Fruit fly (Drosophila melanogaster) whole organism, embryonic: ENCODE data around the gene Pex7.

Experiments
- CG10267 ChIP-seq: fragments of 200-800 bp; sonication (Bioruptor generic); optimal IDR thresholded peaks from 2 replicates; lab custom pipeline; 2018; ENCODE audit warnings: missing biosample characterization, mild to moderate bottlenecking, missing genetic modification characterization, moderate library complexity
- CG10543 ChIP-seq: fragments of 200-800 bp; sonication (Bioruptor generic); optimal IDR thresholded peaks from 3 replicates; lab custom pipeline; 2017; ENCODE audit warnings: missing biosample characterization, mild to moderate bottlenecking, missing genetic modification characterization, moderate library complexity
- CG10979 ChIP-seq: fragments of 200-800 bp; sonication (Bioruptor generic); optimal IDR thresholded peaks from 2 replicates; lab custom pipeline; 2018; ENCODE audit warnings: missing biosample characterization, mild to moderate bottlenecking, missing genetic modification characterization, moderate library complexity
- CG14014 ChIP-seq: fragments of 200-800 bp; sonication (Bioruptor generic); IDR thresholded peaks from 2 replicates; pipeline ENCODE4 v1.3.6; 2022; ENCODE audit warnings: missing biosample characterization, missing genetic modification characterization
- CG17328 ChIP-seq: fragments of 200-800 bp; sonication (Bioruptor generic); IDR thresholded peaks from 2 replicates; pipeline ENCODE4 v1.3.6; 2022; ENCODE audit warnings: missing biosample characterization, missing genetic modification characterization
- CG31365 ChIP-seq: fragments of 200-800 bp; sonication (Bioruptor generic); optimal IDR thresholded peaks from 2 replicates; lab custom pipeline; 2018; ENCODE audit warnings: missing biosample characterization, mild to moderate bottlenecking, missing genetic modification characterization
- CG5180 ChIP-seq: fragments of 200-800 bp; sonication (Bioruptor generic); optimal IDR thresholded peaks from 3 replicates; lab custom pipeline; 2017; ENCODE audit warnings: missing biosample characterization, missing genetic modification characterization, mild to moderate bottlenecking, moderate library complexity, missing genetic modification reagents
- CG5953 ChIP-seq: fragments of 200-800 bp; sonication (Bioruptor generic); IDR thresholded peaks from 2 replicates; pipeline ENCODE4 v1.3.6; 2022; ENCODE audit warnings: missing biosample characterization, missing genetic modification characterization
- CG7928 ChIP-seq: fragments of 200-800 bp; sonication (Bioruptor generic); optimal IDR thresholded peaks from 2 replicates; lab custom pipeline; 2017; ENCODE audit warnings: missing biosample characterization, mild to moderate bottlenecking, missing genetic modification characterization
- CG7987 ChIP-seq: fragments of 200-800 bp; sonication (Bioruptor generic); optimal IDR thresholded peaks from 2 replicates; lab custom pipeline; 2018; ENCODE audit warnings: missing biosample characterization, mild to moderate bottlenecking, missing genetic modification characterization, moderate library complexity
- CG9609 ChIP-seq: fragments of 200-800 bp; sonication (Bioruptor generic); optimal IDR thresholded peaks from 3 replicates; lab custom pipeline; 2016; ENCODE audit warnings: missing biosample characterization, missing genetic modification characterization
- Camta ChIP-seq: fragments of 200-800 bp; sonication (Bioruptor generic); optimal IDR thresholded peaks from 2 replicates; lab custom pipeline; 2016; ENCODE audit warnings: missing biosample characterization, missing genetic modification characterization
- D ChIP-seq, 2 experiments: fragments of 200-800 bp in 1 of 2; fragments of >200 bp in 1 of 2; sonication (Bioruptor generic) in 1 of 2; optimal IDR thresholded peaks; 2 replicates in 1 of 2; 3 replicates in 1 of 2; lab custom pipeline; 2017; ENCODE audit warnings: mild to moderate bottlenecking in 1 of 2, missing biosample characterization in 1 of 2, missing genetic modification characterization in 1 of 2, missing genetic modification reagents in 1 of 2
- D19B ChIP-seq: fragments of 200-800 bp; sonication (Bioruptor generic); optimal IDR thresholded peaks from 2 replicates; lab custom pipeline; 2017; ENCODE audit warnings: missing biosample characterization, mild to moderate bottlenecking, missing genetic modification characterization
- Dll ChIP-seq: fragments of 200-800 bp; sonication (Bioruptor generic); IDR thresholded peaks from 4 replicates; pipeline ENCODE4 v1.3.6; 2022; ENCODE audit warnings: missing biosample characterization, missing genetic modification characterization; ENCODE audit not compliant: partially characterized antibody
- Doc2 ChIP-seq: fragments of 200-800 bp; sonication (Bioruptor generic); IDR thresholded peaks from 2 replicates; pipeline ENCODE4 v1.3.6; 2022; ENCODE audit warnings: missing biosample characterization, missing genetic modification characterization
- Eip74EF ChIP-seq, 2 experiments: fragments of 200-800 bp in 1 of 2; fragments of >200 bp in 1 of 2; sonication (Bioruptor generic) in 1 of 2; optimal IDR thresholded peaks; 2 replicates each; lab custom pipeline; 2017 to 2019; ENCODE audit warnings: missing biosample characterization in 2 of 2, missing genetic modification characterization in 2 of 2, mild to moderate bottlenecking in 1 of 2, moderate library complexity in 1 of 2
- Fer2 ChIP-seq: fragments of 200-800 bp; sonication (Bioruptor generic); optimal IDR thresholded peaks from 2 replicates; lab custom pipeline; 2018; ENCODE audit warnings: missing biosample characterization, mild to moderate bottlenecking, missing genetic modification characterization, moderate library complexity
- MTF-1 ChIP-seq: fragments of 200-800 bp; sonication (Bioruptor generic); optimal IDR thresholded peaks from 2 replicates; lab custom pipeline; 2018; ENCODE audit warnings: missing biosample characterization, mild to moderate bottlenecking, missing genetic modification characterization, borderline replicate concordance
- Mrtf ChIP-seq: fragments of 200-800 bp; sonication (Bioruptor generic); IDR thresholded peaks from 3 replicates; pipeline ENCODE4 v1.3.6; 2022; ENCODE audit warnings: missing biosample characterization, missing genetic modification characterization
- Scr ChIP-seq: fragments of 200-800 bp; sonication (Bioruptor generic); IDR thresholded peaks from 2 replicates; pipeline ENCODE4 v1.3.6; 2022; ENCODE audit warnings: missing biosample characterization, missing genetic modification characterization; ENCODE audit not compliant: partially characterized antibody
- Side ChIP-seq: fragments of 200-800 bp; sonication (Bioruptor generic); optimal IDR thresholded peaks from 2 replicates; lab custom pipeline; 2016; ENCODE audit warnings: missing biosample characterization, missing genetic modification characterization
- TFAM ChIP-seq: fragments of 200-800 bp; sonication (Bioruptor generic); optimal IDR thresholded peaks from 2 replicates; lab custom pipeline; 2017; ENCODE audit warnings: missing biosample characterization, missing genetic modification characterization, inconsistent platforms
- Vsx1 ChIP-seq: fragments of 200-800 bp; sonication (Bioruptor generic); optimal IDR thresholded peaks from 2 replicates; lab custom pipeline; 2017; ENCODE audit warnings: missing biosample characterization, mild to moderate bottlenecking, missing genetic modification characterization, missing genetic modification reagents
- ab ChIP-seq: fragments of 200-800 bp; sonication (Bioruptor generic); optimal IDR thresholded peaks from 2 replicates; lab custom pipeline; 2016; ENCODE audit warnings: missing biosample characterization, missing genetic modification characterization
- al ChIP-seq: fragments of 200-800 bp; sonication (Bioruptor generic); IDR thresholded peaks from 2 replicates; pipeline ENCODE4 v1.3.6; 2022; ENCODE audit warnings: missing biosample characterization, missing genetic modification characterization
- amos ChIP-seq: fragments of 200-800 bp; sonication (Bioruptor generic); IDR thresholded peaks from 2 replicates; pipeline ENCODE4 v1.3.6; 2022; ENCODE audit warnings: missing biosample characterization, missing genetic modification characterization; ENCODE audit not compliant: partially characterized antibody
- crol ChIP-seq: fragments of 200-800 bp; sonication (Bioruptor generic); IDR thresholded peaks from 2 replicates; pipeline ENCODE4 v1.3.6; 2022; ENCODE audit warnings: missing biosample characterization, missing genetic modification characterization
- fd3F ChIP-seq: fragments of 200-800 bp; sonication (Bioruptor generic); optimal IDR thresholded peaks from 2 replicates; lab custom pipeline; 2018; ENCODE audit warnings: missing biosample characterization, mild to moderate bottlenecking, missing genetic modification characterization, moderate library complexity
- ind ChIP-seq: fragments of 200-800 bp; sonication (Bioruptor generic); optimal IDR thresholded peaks from 3 replicates; lab custom pipeline; 2016; ENCODE audit warnings: missing biosample characterization, missing genetic modification characterization
- inv ChIP-seq: fragments of 200-800 bp; sonication (Bioruptor generic); IDR thresholded peaks from 2 replicates; pipeline ENCODE4 v1.3.6; 2022; ENCODE audit warnings: missing biosample characterization, missing genetic modification characterization; ENCODE audit not compliant: partially characterized antibody
- nerfin-2 ChIP-seq: fragments of 200-800 bp; sonication (Bioruptor generic); IDR thresholded peaks from 2 replicates; pipeline ENCODE4 v1.3.6; 2022; ENCODE audit warnings: missing biosample characterization, missing genetic modification characterization; ENCODE audit not compliant: partially characterized antibody
- nom ChIP-seq: fragments of 200-800 bp; sonication (Bioruptor generic); optimal IDR thresholded peaks from 2 replicates; lab custom pipeline; 2017; ENCODE audit warnings: missing biosample characterization, missing genetic modification characterization, mild to moderate bottlenecking, moderate library complexity, missing genetic modification reagents
- phol ChIP-seq: fragments of 200-800 bp; sonication (Bioruptor generic); optimal IDR thresholded peaks from 3 replicates; lab custom pipeline; 2018; ENCODE audit warnings: missing biosample characterization, mild to moderate bottlenecking, missing genetic modification characterization, moderate library complexity
- sens-2 ChIP-seq: fragments of 200-800 bp; sonication (Bioruptor generic); IDR thresholded peaks from 2 replicates; pipeline ENCODE4 v1.3.6; 2022; ENCODE audit warnings: missing biosample characterization, missing genetic modification characterization
- sna ChIP-seq: fragments of 200-800 bp; sonication (Bioruptor generic); IDR thresholded peaks from 2 replicates; pipeline ENCODE4 v1.3.6; 2022; ENCODE audit warnings: missing biosample characterization, missing genetic modification characterization; ENCODE audit not compliant: partially characterized antibody
- sug ChIP-seq: fragments of 200-800 bp; optimal IDR thresholded peaks from 2 replicates; lab custom pipeline; 2019; ENCODE audit warnings: missing biosample characterization, mild to moderate bottlenecking, missing genetic modification characterization, moderate library complexity
- toy ChIP-seq: fragments of 200-800 bp; sonication (Bioruptor generic); IDR thresholded peaks from 2 replicates; pipeline ENCODE4 v1.3.6; 2022; ENCODE audit warnings: missing biosample characterization, missing genetic modification characterization

Gene Pex7

dm6 chr3L:8683773-8684172 is 36.8 kb downstream of the Pex7 start (continued):
- TF ChIP-seq phol (no peak), ind (GFP tag; lab: Kevin White, UChicago) (no peak), crol (no peak), inv (GFP tag; lab: Robert Waterston, UW) (no peak), Scr (GFP tag; lab: Robert Waterston, UW) (no peak), CG5180 (GFP tag; lab: Kevin White, UChicago) (peak; percentile 14), CG7928 (peak; percentile 27), Vsx1 (GFP tag; lab: Kevin White, UChicago) (no peak), Doc2 (GFP tag; lab: Robert Waterston, UW) (no peak), CG17328 (GFP tag; lab: Robert Waterston, UW) (no peak), Eip74EF (GFP tag; optimal IDR thresholded peaks at IDR 0.05; lab: Kevin White, UChicago) (no peak), toy (GFP tag; lab: Robert Waterston, UW) (0 out of 2 replicates have a peak, but pooled peaks have one; percentile 27), CG7987 (GFP tag; lab: Kevin White, UChicago) (peak; percentile 40), Fer2 (tag; lab: Kevin White, UChicago) (no peak), Mrtf (GFP tag; lab: Robert Waterston, UW) (no peak), al (GFP tag; lab: Robert Waterston, UW) (no peak), sug (tag; lab: Kevin White, UChicago) (no peak), Side (GFP tag; lab: Kevin White, UChicago) (no peak), CG10267 (tag; lab: Kevin White, UChicago) (no peak), TFAM (GFP tag; lab: Kevin White, UChicago) (no peak), CG10979 (no peak), fd3F (GFP tag; lab: Kevin White, UChicago) (no peak), CG9609 (GFP tag; lab: Kevin White, UChicago) (no peak), nerfin-2 (GFP tag; lab: Robert Waterston, UW) (no peak), Dll (GFP tag; lab: Robert Waterston, UW) (no peak), D (optimal IDR thresholded peaks at IDR 0.05; lab: Kevin White, UChicago) (no peak), D (GFP tag; optimal IDR thresholded peaks at IDR 0.05; lab: Kevin White, UChicago) (peak; percentile 7), Camta (no peak), D19B (GFP tag; lab: Kevin White, UChicago) (no peak), CG5953 (GFP tag; lab: Robert Waterston, UW) (no peak), CG10543 (peak; percentile 68), sens-2 (no peak), nom (GFP tag; lab: Kevin White, UChicago) (no peak), CG31365 (tag; lab: Kevin White, UChicago) (peak; percentile 31), amos (GFP tag; lab: Robert Waterston, UW) (no peak), MTF-1 (GFP tag; lab: Kevin White, UChicago) (peak; percentile 23), CG14014 (GFP tag; lab: Robert Waterston, UW) (peak; percentile 54; the same call in 1 of the 2 replicates), sna (no peak), ab (GFP tag; lab: Kevin White, UChicago) (no peak)
- TF ChIP-seq, all 482 proteins: peak for 91
